Fruit fly (Drosophila melanogaster) S2 (cell line): Measurements from ENCODE around the gene CG18577.

Experiments
- CG8478 ChIP-seq: fragments of >200 bp; optimal IDR thresholded peaks from 2 replicates; lab custom pipeline; 2018
- CTCF ChIP-seq, 2 experiments: fragments of >200 bp; optimal IDR thresholded peaks; 2 replicates each; lab custom pipeline; 2018

- TF ChIP-seq CG8478 (no peak), CTCF (optimal IDR thresholded peaks at IDR 0.05; lab: Kevin White, UChicago) (no peak)
Observed at dm6 chr3R:11175308-11175707, 20.6 kb upstream of the CG18577 start, which contains the start of the genes Ugt304A1 and Ugt303A1.
